Fruit fly (Drosophila melanogaster) Kc167 (cell line): ENCODE measurements around the gene CG4766.

Source experiments
- Myc ChIP-seq: fragments of >200 bp; optimal IDR thresholded peaks from 2 replicates; lab custom pipeline; 2017; ENCODE audit warnings: missing external identifiers
- Sin3A ChIP-seq: fragments of >200 bp; optimal IDR thresholded peaks from 2 replicates; lab custom pipeline; 2018; ENCODE audit warnings: missing external identifiers
- h ChIP-seq: fragments of >200 bp; optimal IDR thresholded peaks from 3 replicates; lab custom pipeline; 2018; ENCODE audit warnings: missing external identifiers
- insv ChIP-seq: fragments of >200 bp; optimal IDR thresholded peaks from 3 replicates; lab custom pipeline; 2018; ENCODE audit warnings: missing external identifiers
- psq ChIP-seq: fragments of >200 bp; optimal IDR thresholded peaks from 2 replicates; lab custom pipeline; 2017; ENCODE audit warnings: missing external identifiers
- ttk ChIP-seq: sonication (Bioruptor generic); optimal IDR thresholded peaks from 2 replicates; lab custom pipeline; 2017; ENCODE audit warnings: missing external identifiers

The CG4766 gene

DNA sequence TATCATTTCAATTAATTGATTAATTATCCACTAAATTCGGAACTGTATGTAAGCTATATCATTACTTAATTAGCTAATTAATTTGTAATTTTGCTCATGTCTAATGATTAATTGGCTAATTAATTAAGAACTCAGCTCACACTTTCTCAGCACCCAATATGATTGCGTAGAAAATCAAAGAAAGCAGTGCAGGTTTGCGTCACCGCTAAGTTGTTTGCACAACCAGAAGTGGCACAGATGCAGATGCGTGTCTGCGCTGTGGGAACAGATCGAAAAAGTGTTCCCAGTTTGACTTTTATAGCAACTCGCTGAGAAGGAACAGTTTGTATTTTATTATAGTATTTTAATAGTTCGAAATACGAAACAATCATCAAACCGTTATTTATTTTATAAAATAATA is 8.5 kb downstream of the CG4766 start:
- TF ChIP-seq Sin3A (lab: Kevin White, UChicago): no peak
- no peak for TF ChIP-seq insv (lab: Kevin White, UChicago)

DNA sequence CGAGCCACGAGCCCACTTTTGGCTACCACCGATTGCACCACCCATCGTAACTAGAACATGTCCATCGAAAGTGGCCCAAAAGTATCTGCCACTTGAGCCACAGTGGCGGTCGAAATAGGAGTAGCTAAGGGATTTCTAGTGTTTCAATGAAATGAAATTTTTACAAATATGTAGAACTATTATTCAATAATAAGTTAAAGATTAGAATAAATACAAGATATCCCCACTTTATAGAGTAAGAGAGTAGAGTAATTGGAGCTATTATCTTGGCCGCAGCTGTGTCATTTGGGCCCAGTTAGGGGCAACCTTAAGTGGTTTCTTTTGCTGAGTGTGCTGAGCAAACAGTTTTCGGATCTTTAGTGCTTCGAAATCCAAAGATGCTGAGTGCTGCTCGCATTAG is 11.2 kb downstream of the CG4766 start:
- TF ChIP-seq h (lab: Kevin White, UChicago) (no peak), psq (lab: Kevin White, UChicago) (no peak), Myc (lab: Kevin White, UChicago) (no peak), ttk (lab: Kevin White, UChicago) (no peak), insv (lab: Kevin White, UChicago) (no peak), Sin3A (lab: Kevin White, UChicago) (no peak)

DNA sequence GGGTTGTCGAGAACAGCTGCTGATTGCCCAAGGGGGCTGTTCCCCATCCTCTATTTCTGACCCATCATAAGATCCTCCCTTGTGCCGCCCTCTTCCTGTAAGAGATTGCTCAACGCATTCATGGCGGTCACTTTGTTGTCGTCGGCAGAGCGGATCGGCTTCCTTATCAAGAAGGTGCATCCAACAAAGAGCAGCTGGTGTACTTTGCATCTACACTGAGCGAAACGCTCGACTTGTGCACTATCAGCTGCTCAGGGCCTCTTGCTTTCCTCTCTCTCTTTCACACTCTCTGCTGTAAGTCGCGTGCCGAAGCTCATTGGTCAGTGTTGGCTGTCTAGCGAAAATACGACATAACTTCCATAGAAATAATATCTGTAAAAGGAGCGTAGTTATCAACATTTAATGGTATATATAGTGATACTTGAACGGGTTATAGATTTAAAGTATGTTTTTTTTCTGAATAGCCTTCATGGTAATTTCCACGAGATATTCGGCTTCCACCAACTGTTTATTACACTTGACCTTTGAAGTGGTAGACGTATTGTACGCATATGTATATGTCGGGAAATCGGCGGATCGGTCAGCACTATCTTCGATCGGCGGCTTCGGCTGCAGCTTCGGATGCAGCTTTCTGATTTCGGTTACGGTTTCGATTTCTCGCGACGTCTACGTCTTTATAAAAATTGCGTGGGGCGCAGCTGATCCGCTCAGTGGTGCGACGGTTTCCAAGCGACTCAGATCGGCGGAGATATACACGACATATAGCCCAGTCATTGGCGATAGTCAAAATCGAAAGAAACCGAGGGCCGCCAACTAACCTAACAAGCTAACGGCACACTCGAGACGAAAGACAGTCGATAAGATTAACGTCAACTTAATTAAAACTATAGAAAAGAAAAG is 12.3 kb downstream of the CG4766 start, which contains the start of gene CG5966:
TSS of gene CG5966 (plus strand) at position 704 of the 900 bp plus-strand sequence.
- no peak for TF ChIP-seq ttk (lab: Kevin White, UChicago)
- no peak for TF ChIP-seq Sin3A (lab: Kevin White, UChicago)
- no peak for TF ChIP-seq psq (lab: Kevin White, UChicago)
- no peak for TF ChIP-seq insv (lab: Kevin White, UChicago)
- TF ChIP-seq Myc (lab: Kevin White, UChicago): no peak
- TF ChIP-seq h (lab: Kevin White, UChicago): no peak

DNA sequence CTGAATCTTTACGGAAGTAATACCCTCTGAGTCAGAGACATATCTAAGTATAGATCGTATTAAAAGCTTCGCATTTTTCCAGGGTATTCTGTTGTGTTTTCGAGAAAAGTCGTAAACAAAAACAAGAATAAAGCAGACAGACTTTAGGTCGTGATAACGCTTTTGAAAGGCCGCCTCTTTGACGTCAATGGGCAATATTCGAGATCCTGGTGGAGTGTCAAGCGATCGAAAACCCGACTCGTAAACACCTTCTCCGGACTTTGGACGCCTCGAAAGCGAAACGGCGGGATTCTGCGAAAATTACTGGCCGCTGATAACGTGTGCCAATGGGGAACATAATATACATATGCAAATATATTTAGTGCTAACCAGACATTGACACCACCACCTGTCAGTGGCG is 13.2 kb downstream of the CG4766 start:
- TF ChIP-seq ttk (lab: Kevin White, UChicago): no peak
- no peak for TF ChIP-seq psq (lab: Kevin White, UChicago)
- TF ChIP-seq insv (lab: Kevin White, UChicago): no peak
- TF ChIP-seq Myc (lab: Kevin White, UChicago): no peak
- no peak for TF ChIP-seq h (lab: Kevin White, UChicago)
- TF ChIP-seq Sin3A (lab: Kevin White, UChicago): no peak

DNA sequence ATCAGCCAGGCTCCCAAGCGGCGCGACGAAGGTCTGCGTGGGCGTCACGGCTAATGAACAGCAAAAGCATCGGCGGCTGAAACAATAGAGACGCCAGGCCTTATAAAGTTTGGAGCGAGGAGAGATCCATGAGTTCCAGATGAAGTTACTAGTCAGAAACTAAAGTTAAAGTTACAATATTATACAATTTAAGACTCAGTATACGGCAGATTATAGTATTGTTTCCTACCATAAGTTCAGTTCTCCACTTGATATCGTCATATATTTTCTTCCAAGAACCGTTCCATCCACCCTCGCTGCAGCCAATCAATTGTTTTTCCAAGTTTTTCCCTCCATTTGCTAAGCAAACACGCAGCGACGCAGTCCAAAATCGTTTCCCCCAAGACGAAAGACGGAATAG is 17.2 kb downstream of the CG4766 start:
- TF ChIP-seq ttk (lab: Kevin White, UChicago): no peak
- TF ChIP-seq Sin3A (lab: Kevin White, UChicago): no peak
- TF ChIP-seq psq (lab: Kevin White, UChicago): no peak
- no peak for TF ChIP-seq Myc (lab: Kevin White, UChicago)
- no peak for TF ChIP-seq h (lab: Kevin White, UChicago)
- no peak for TF ChIP-seq insv (lab: Kevin White, UChicago)

DNA sequence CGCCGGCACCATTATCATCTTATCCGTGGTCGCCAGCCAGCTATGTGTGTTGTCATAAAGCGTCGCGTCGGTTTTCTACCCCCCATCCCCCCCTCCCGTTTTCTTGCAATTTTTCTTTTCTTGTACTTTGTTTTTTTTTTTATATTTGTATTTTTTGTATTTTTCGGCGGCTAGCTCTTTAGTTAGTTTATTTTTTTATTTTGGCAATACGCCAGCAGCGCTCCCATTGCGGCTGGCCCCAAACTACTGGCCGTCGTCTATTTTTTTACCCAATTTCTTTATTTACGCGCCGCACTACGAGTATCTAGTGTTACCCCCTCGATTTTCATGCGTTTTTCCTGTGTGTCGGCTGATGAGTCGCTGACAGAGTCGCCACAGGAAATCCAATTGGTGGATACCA is 19.2 kb downstream of the CG4766 start:
- TF ChIP-seq Sin3A (lab: Kevin White, UChicago) (no peak), Myc (lab: Kevin White, UChicago) (no peak), h (lab: Kevin White, UChicago) (no peak), insv (lab: Kevin White, UChicago) (no peak), ttk (lab: Kevin White, UChicago) (no peak), psq (lab: Kevin White, UChicago) (no peak)

DNA sequence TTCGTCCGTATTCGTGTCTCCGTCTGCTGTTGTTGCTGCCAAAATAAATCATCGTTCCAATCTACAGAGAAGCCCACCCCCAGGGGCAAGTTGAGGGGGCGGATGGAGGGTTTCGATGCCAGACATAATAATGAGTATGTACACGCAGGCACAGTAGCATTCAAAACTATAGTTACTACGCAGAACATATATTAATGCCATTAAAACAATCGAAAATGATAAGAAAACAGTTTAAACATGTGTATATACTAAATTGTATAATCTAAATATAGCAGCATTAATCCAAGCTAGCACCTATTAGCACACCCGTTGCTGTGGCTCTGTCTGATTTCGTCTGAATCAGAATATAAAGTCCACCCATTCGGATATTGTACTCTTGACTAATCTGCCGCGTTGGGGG is 19.7 kb downstream of the CG4766 start:
- no peak for TF ChIP-seq h (lab: Kevin White, UChicago)
- no peak for TF ChIP-seq ttk (lab: Kevin White, UChicago)

DNA sequence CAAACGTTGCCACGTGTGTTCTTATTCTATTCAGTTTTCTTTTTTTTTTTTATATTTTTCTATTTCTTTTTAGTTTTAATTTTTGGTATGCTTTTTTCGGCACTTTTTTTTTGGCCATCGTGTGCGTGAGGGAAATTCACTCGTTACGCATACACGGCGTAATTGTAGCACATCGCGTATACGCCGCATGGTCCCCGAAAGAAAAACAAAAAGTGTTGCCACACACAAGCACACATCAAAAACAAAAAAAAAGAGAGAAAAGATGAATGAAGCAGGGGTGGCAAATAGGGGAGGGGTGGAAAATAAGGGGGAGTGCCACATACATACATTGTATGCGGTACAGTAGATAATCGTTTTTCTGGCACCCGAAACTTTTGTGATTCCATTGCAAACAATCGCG is 22.8 kb downstream of the CG4766 start:
- TF ChIP-seq h (lab: Kevin White, UChicago): no peak
- TF ChIP-seq Myc (lab: Kevin White, UChicago): no peak
- no peak for TF ChIP-seq ttk (lab: Kevin White, UChicago)
- TF ChIP-seq Sin3A (lab: Kevin White, UChicago): no peak
- no peak for TF ChIP-seq psq (lab: Kevin White, UChicago)
- no peak for TF ChIP-seq insv (lab: Kevin White, UChicago)

DNA sequence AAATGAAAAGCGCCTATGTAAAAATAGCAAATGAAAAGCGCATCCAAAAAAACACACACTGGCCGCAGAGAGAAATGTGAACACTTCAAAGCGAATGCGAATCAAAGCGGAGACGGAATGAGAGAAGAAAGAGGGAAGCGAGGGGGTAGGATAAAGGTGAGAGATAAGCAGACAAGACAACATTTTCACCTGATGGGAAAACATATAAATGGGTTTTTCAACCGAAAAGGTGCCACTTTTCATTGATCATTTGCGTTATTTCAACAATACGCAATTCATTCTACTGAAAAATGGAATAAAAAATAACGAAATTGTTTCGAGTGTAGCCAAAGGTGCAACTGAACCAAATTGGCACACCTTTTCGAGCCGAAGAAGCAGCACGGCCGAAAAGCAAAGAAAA is 23.5 kb downstream of the CG4766 start:
- no peak for TF ChIP-seq psq (lab: Kevin White, UChicago)
- no peak for TF ChIP-seq insv (lab: Kevin White, UChicago)
- no peak for TF ChIP-seq ttk (lab: Kevin White, UChicago)
- no peak for TF ChIP-seq Myc (lab: Kevin White, UChicago)

DNA sequence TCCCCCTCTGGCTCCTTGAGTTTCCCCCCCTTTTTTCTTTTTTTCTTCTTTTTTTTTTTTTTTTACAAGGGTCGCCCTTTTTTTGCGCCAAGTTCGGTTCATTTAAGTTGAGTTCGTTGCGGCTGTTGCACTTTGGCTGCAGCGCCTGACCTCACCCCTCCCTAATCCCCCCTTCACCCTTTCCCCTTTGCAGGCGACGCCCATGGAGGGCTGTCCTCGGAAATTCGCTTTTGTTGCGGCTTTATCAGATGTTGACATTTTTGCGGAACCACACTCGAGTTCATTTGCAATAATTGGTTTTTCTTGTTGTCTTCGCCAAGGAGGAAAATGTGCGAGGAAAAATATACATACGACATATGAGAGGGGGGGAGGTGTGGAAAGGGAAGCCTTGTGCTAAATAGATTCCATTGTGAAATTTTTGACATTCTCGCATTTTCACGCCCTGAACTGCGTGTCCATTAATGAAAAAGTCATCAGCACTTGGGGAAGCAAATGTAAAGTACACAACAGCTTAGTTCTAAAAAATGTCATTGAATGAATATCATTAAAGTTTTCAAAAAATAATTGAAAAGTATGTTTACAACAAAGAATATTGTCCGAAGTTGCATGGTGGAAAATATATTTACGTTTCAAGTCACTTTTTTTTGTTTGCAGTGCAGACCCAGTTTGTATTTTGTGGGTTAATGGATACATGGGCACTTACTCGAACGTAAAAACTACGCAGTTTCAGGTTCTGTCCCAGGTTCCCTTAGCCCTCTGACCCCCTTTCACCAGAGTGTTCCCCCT is 26.0 kb downstream of the CG4766 start:
- TF ChIP-seq Sin3A (lab: Kevin White, UChicago) (no peak), psq (lab: Kevin White, UChicago) (no peak), h (lab: Kevin White, UChicago) (no peak), Myc (lab: Kevin White, UChicago) (no peak), ttk (lab: Kevin White, UChicago) (no peak), insv (lab: Kevin White, UChicago) (no peak)

DNA sequence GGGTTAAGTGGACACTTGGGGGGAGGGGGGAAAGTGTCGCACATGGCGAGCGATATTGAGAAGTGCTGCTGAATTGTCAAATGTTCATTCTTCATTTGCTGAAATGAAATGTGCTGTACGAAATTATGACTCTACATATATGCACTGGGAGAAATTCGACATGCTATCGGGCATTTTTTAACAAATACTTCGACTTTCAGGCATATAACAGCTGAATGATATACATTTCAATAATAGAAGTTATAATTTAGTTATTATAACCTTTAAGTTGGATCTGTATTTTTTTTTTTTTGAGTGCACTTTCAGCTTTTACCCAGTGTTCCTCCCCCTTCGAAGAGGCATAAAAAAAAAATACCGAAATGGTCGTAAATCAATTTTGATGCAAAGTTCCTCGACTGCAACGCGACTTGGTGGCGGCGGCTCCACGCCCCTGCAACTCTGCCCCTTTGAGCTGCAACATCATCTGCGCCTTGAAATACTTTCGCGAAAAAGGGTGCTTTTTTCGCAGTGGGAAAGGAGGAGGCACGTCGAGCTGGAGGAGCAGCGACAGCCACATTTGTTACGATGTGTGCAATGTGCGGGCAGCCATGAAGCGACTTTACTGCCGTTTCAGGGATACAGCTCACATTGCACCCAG is 27.1 kb downstream of the CG4766 start:
- TF ChIP-seq Myc (lab: Kevin White, UChicago): no peak
- no peak for TF ChIP-seq psq (lab: Kevin White, UChicago)
- no peak for TF ChIP-seq h (lab: Kevin White, UChicago)
- TF ChIP-seq Sin3A (lab: Kevin White, UChicago): no peak
- no peak for TF ChIP-seq ttk (lab: Kevin White, UChicago)
- no peak for TF ChIP-seq insv (lab: Kevin White, UChicago)
